Fruit fly (Drosophila melanogaster) whole organism, embryonic: Measurements from ENCODE around the gene Jarid2.

ENCODE experiments used
- Atf-2 ChIP-seq: fragments of 200-800 bp; sonication (Bioruptor generic); optimal IDR thresholded peaks from 2 replicates; lab custom pipeline; 2016; ENCODE audit warnings: missing biosample characterization, missing genetic modification characterization
- Bgb ChIP-seq: fragments of 200-800 bp; sonication (Bioruptor generic); IDR thresholded peaks from 2 replicates; pipeline ENCODE4 v1.3.6; 2022; ENCODE audit warnings: missing biosample characterization, missing genetic modification characterization; ENCODE audit not compliant: partially characterized antibody
- CG11456 ChIP-seq: fragments of 200-800 bp; sonication (Bioruptor generic); IDR thresholded peaks from 3 replicates; pipeline ENCODE4 v1.3.6; 2022; ENCODE audit warnings: missing biosample characterization, missing genetic modification characterization
- CG12219 ChIP-seq: fragments of 200-800 bp; sonication (Bioruptor generic); optimal IDR thresholded peaks from 3 replicates; lab custom pipeline; 2018; ENCODE audit warnings: missing biosample characterization, mild to moderate bottlenecking, missing genetic modification characterization
- CG1233 ChIP-seq: fragments of 200-800 bp; sonication (Bioruptor generic); optimal IDR thresholded peaks from 4 replicates; lab custom pipeline; 2018; ENCODE audit warnings: missing biosample characterization, mild to moderate bottlenecking, missing genetic modification characterization
- CG12769 ChIP-seq: fragments of 200-800 bp; sonication (Bioruptor generic); optimal IDR thresholded peaks from 2 replicates; lab custom pipeline; 2019; ENCODE audit warnings: missing biosample characterization, mild to moderate bottlenecking, missing genetic modification characterization, moderate library complexity
- CG14965 ChIP-seq: fragments of 200-800 bp; sonication (Bioruptor generic); optimal IDR thresholded peaks from 2 replicates; lab custom pipeline; 2016; ENCODE audit warnings: missing biosample characterization, missing genetic modification characterization, borderline replicate concordance
- CG15696 ChIP-seq: fragments of 200-800 bp; sonication (Bioruptor generic); optimal IDR thresholded peaks from 2 replicates; lab custom pipeline; 2019; ENCODE audit warnings: missing biosample characterization, mild to moderate bottlenecking, missing genetic modification characterization, moderate library complexity
- CG1602 ChIP-seq: fragments of 200-800 bp; sonication (Bioruptor generic); optimal IDR thresholded peaks from 3 replicates; lab custom pipeline; 2016; ENCODE audit warnings: missing biosample characterization, missing genetic modification characterization
- CG18476 ChIP-seq: fragments of 200-800 bp; sonication (Bioruptor generic); optimal IDR thresholded peaks from 2 replicates; lab custom pipeline; 2016; ENCODE audit warnings: missing biosample characterization, mild to moderate bottlenecking, missing genetic modification characterization
- CG34376 ChIP-seq: fragments of 200-800 bp; sonication (Bioruptor generic); optimal IDR thresholded peaks from 2 replicates; lab custom pipeline; 2018; ENCODE audit warnings: missing biosample characterization, mild to moderate bottlenecking, missing genetic modification characterization
- CG34422 ChIP-seq: fragments of 200-800 bp; sonication (Bioruptor generic); IDR thresholded peaks from 3 replicates; pipeline ENCODE4 v1.3.6; 2022; ENCODE audit warnings: missing biosample characterization, missing genetic modification characterization
- CG4360 ChIP-seq: fragments of 200-800 bp; sonication (Bioruptor generic); IDR thresholded peaks from 2 replicates; pipeline ENCODE4 v1.3.6; 2022; ENCODE audit warnings: missing biosample characterization, missing genetic modification characterization
- CG4404 ChIP-seq: fragments of 200-800 bp; sonication (Bioruptor generic); IDR thresholded peaks from 2 replicates; pipeline ENCODE4 v1.3.6; 2022; ENCODE audit warnings: missing biosample characterization, missing genetic modification characterization
- CG6791 ChIP-seq: fragments of 200-800 bp; sonication (Bioruptor generic); IDR thresholded peaks from 3 replicates; pipeline ENCODE4 v1.3.6; 2022; ENCODE audit warnings: missing biosample characterization, missing genetic modification characterization; ENCODE audit not compliant: partially characterized antibody
- CG7963 ChIP-seq: fragments of 200-800 bp; sonication (Bioruptor generic); IDR thresholded peaks from 3 replicates; pipeline ENCODE4 v1.3.6; 2022; ENCODE audit warnings: missing biosample characterization, missing genetic modification characterization; ENCODE audit not compliant: partially characterized antibody
- CG8478 ChIP-seq: fragments of >200 bp; optimal IDR thresholded peaks from 2 replicates; lab custom pipeline; 2018
- Dip2 ChIP-seq: fragments of 200-800 bp; sonication (Bioruptor generic); IDR thresholded peaks from 2 replicates; pipeline ENCODE4 v1.3.6; 2022; ENCODE audit warnings: missing biosample characterization, missing genetic modification characterization
- Drgx ChIP-seq: fragments of 200-800 bp; sonication (Bioruptor generic); IDR thresholded peaks from 2 replicates; pipeline ENCODE4 v1.3.6; 2022; ENCODE audit warnings: missing biosample characterization, missing genetic modification characterization
- Gsc ChIP-seq: fragments of 200-800 bp; sonication (Bioruptor generic); IDR thresholded peaks from 2 replicates; pipeline ENCODE4 v1.3.6; 2022; ENCODE audit warnings: missing biosample characterization, missing genetic modification characterization
- Hsf ChIP-seq: fragments of 200-800 bp; sonication (Bioruptor generic); optimal IDR thresholded peaks from 3 replicates; lab custom pipeline; 2016; ENCODE audit warnings: missing biosample characterization, missing genetic modification characterization
- NC2β ChIP-seq: fragments of 200-800 bp; sonication (Bioruptor generic); optimal IDR thresholded peaks from 2 replicates; lab custom pipeline; 2016; ENCODE audit warnings: missing biosample characterization, missing genetic modification characterization
- NK7.1 ChIP-seq: fragments of 200-800 bp; sonication (Bioruptor generic); optimal IDR thresholded peaks from 3 replicates; lab custom pipeline; 2016; ENCODE audit warnings: missing biosample characterization, missing genetic modification characterization
- Ptx1 ChIP-seq: fragments of 200-800 bp; sonication (Bioruptor generic); IDR thresholded peaks from 2 replicates; pipeline ENCODE4 v1.3.6; 2022; ENCODE audit warnings: missing biosample characterization, missing genetic modification characterization
- Sin3A ChIP-seq: fragments of >200 bp; optimal IDR thresholded peaks from 2 replicates; lab custom pipeline; 2018
- Trl ChIP-seq, 3 experiments: fragments of >200 bp in 2 of 3; fragments of 200-800 bp in 1 of 3; sonication (Bioruptor generic) in 1 of 3; optimal IDR thresholded peaks; 2 replicates in 1 of 3; 3 replicates in 2 of 3; lab custom pipeline; 2016 to 2017; ENCODE audit warnings: missing biosample characterization in 1 of 3, missing genetic modification characterization in 1 of 3
- abd-A ChIP-seq: fragments of 200-800 bp; sonication (Bioruptor generic); optimal IDR thresholded peaks from 3 replicates; lab custom pipeline; 2019; ENCODE audit warnings: missing biosample characterization, mild to moderate bottlenecking, missing genetic modification characterization, moderate library complexity
- ac ChIP-seq: fragments of 200-800 bp; sonication (Bioruptor generic); optimal IDR thresholded peaks from 3 replicates; lab custom pipeline; 2017; ENCODE audit warnings: missing biosample characterization, mild to moderate bottlenecking, missing genetic modification characterization
- ap ChIP-seq: fragments of 200-800 bp; sonication (Bioruptor generic); IDR thresholded peaks from 2 replicates; pipeline ENCODE4 v1.3.6; 2022; ENCODE audit warnings: missing biosample characterization, missing genetic modification characterization
- ara ChIP-seq: fragments of 200-800 bp; sonication (Bioruptor generic); IDR thresholded peaks from 2 replicates; pipeline ENCODE4 v1.3.6; 2022; ENCODE audit warnings: missing biosample characterization, missing genetic modification characterization
- br ChIP-seq: fragments of >200 bp; optimal IDR thresholded peaks from 2 replicates; lab custom pipeline; 2017
- cad ChIP-seq: fragments of >200 bp; optimal IDR thresholded peaks from 2 replicates; lab custom pipeline; 2017; ENCODE audit warnings: missing biosample characterization, missing genetic modification characterization
- chm ChIP-seq: fragments of 200-800 bp; sonication (Bioruptor generic); IDR thresholded peaks from 2 replicates; pipeline ENCODE4 v1.3.6; 2022; ENCODE audit warnings: missing biosample characterization, missing genetic modification characterization
- disco-r ChIP-seq: fragments of 200-800 bp; sonication (Bioruptor generic); optimal IDR thresholded peaks from 2 replicates; lab custom pipeline; 2016; ENCODE audit warnings: missing biosample characterization, missing genetic modification characterization
- eve ChIP-seq, 2 experiments: fragments of >200 bp; optimal IDR thresholded peaks; 2 replicates each; lab custom pipeline; 2017; ENCODE audit warnings: missing biosample characterization in 2 of 2, missing genetic modification characterization in 2 of 2
- eyg ChIP-seq: fragments of 200-800 bp; sonication (Bioruptor generic); optimal IDR thresholded peaks from 3 replicates; lab custom pipeline; 2016; ENCODE audit warnings: missing biosample characterization, missing genetic modification characterization
- hb ChIP-seq: fragments of 200-800 bp; sonication (Bioruptor generic); IDR thresholded peaks from 3 replicates; pipeline ENCODE4 v1.3.6; 2022; ENCODE audit warnings: missing biosample characterization, missing genetic modification characterization; ENCODE audit not compliant: partially characterized antibody
- insv ChIP-seq, 2 experiments: fragments of 200-800 bp; sonication (Bioruptor generic); optimal IDR thresholded peaks; 3 replicates each; lab custom pipeline; 2016 to 2018; ENCODE audit warnings: missing biosample characterization in 2 of 2, missing genetic modification characterization in 2 of 2
- kah ChIP-seq: fragments of 200-800 bp; sonication (Bioruptor generic); optimal IDR thresholded peaks from 2 replicates; lab custom pipeline; 2018; ENCODE audit warnings: missing biosample characterization, mild to moderate bottlenecking, missing genetic modification characterization
- lbe ChIP-seq: fragments of 200-800 bp; sonication (Bioruptor generic); optimal IDR thresholded peaks from 2 replicates; lab custom pipeline; 2016; ENCODE audit warnings: missing biosample characterization, mild to moderate bottlenecking, missing genetic modification characterization
- lmd ChIP-seq: fragments of 200-800 bp; sonication (Bioruptor generic); IDR thresholded peaks from 2 replicates; pipeline ENCODE4 v1.3.6; 2022; ENCODE audit warnings: missing biosample characterization, missing genetic modification characterization
- otp ChIP-seq: fragments of 200-800 bp; sonication (Bioruptor generic); IDR thresholded peaks from 3 replicates; pipeline ENCODE4, ENCODE4 v1.3.6; 2022; ENCODE audit warnings: missing biosample characterization, missing genetic modification characterization
- pho ChIP-seq: fragments of 200-800 bp; sonication (Bioruptor generic); optimal IDR thresholded peaks from 2 replicates; lab custom pipeline; 2016; ENCODE audit warnings: missing biosample characterization, missing genetic modification characterization
- repo ChIP-seq: fragments of 200-800 bp; sonication (Bioruptor generic); optimal IDR thresholded peaks from 2 replicates; lab custom pipeline; 2016; ENCODE audit warnings: missing biosample characterization, missing genetic modification characterization
- salm ChIP-seq: fragments of 200-800 bp; sonication (Bioruptor generic); optimal IDR thresholded peaks from 2 replicates; lab custom pipeline; 2018; ENCODE audit warnings: missing biosample characterization, mild to moderate bottlenecking, missing genetic modification characterization
- schlank ChIP-seq: fragments of 200-800 bp; sonication (Bioruptor generic); optimal IDR thresholded peaks from 2 replicates; lab custom pipeline; 2018; ENCODE audit warnings: missing biosample characterization, mild to moderate bottlenecking, missing genetic modification characterization
- slou ChIP-seq: fragments of 200-800 bp; sonication (Bioruptor generic); optimal IDR thresholded peaks from 3 replicates; lab custom pipeline; 2016; ENCODE audit warnings: missing biosample characterization, missing genetic modification characterization
- sob ChIP-seq: fragments of 200-800 bp; sonication (Bioruptor generic); IDR thresholded peaks from 2 replicates; pipeline ENCODE4 v1.3.6; 2022; ENCODE audit warnings: missing biosample characterization, missing genetic modification characterization
- stc ChIP-seq: fragments of 200-800 bp; sonication (Bioruptor generic); IDR thresholded peaks from 2 replicates; pipeline ENCODE4 v1.3.6; 2022; ENCODE audit warnings: missing biosample characterization, missing genetic modification characterization
- tgo ChIP-seq: fragments of 200-800 bp; sonication (Bioruptor generic); IDR thresholded peaks from 3 replicates; pipeline ENCODE4 v1.3.6; 2022; ENCODE audit warnings: missing biosample characterization, missing genetic modification characterization
- trem ChIP-seq: fragments of 200-800 bp; optimal IDR thresholded peaks from 3 replicates; lab custom pipeline; 2019; ENCODE audit warnings: missing biosample characterization, mild to moderate bottlenecking, missing genetic modification characterization, moderate library complexity
- yki ChIP-seq: fragments of >200 bp; optimal IDR thresholded peaks from 3 replicates; lab custom pipeline; 2018
- zf30C ChIP-seq: fragments of 200-800 bp; sonication (Bioruptor generic); optimal IDR thresholded peaks from 3 replicates; lab custom pipeline; 2018; ENCODE audit warnings: missing biosample characterization, mild to moderate bottlenecking, missing genetic modification characterization

The Jarid2 gene

dm6 chr3L:9457619-9458092 is 19.2 kb upstream of the Jarid2 start, which contains the start of gene CG3437 (continued):
- TF ChIP-seq slou (GFP tag; lab: Kevin White, UChicago) (peak; percentile 95), CG8478 (lab: Kevin White, UChicago) (no peak), eve (GFP tag; optimal IDR thresholded peaks at IDR 0.05; lab: Kevin White, UChicago) (no peak), chm (GFP tag; lab: Robert Waterston, UW) (peak; percentile 99), salm (tag; lab: Kevin White, UChicago) (peak; percentile 97), ara (GFP tag; lab: Robert Waterston, UW) (peak; percentile 100), lmd (GFP tag; lab: Robert Waterston, UW) (peak; percentile 99), zf30C (GFP tag; lab: Kevin White, UChicago) (peak; percentile 40), hb (GFP tag; lab: Robert Waterston, UW) (no peak), Gsc (GFP tag; lab: Robert Waterston, UW) (peak; percentile 99), CG7963 (no peak), CG34422 (peak; percentile 100), CG12219 (GFP tag; lab: Kevin White, UChicago) (peak; percentile 98), Hsf (peak; percentile 99), CG15696 (peak; percentile 98), abd-A (tag; lab: Kevin White, UChicago) (peak; percentile 87), CG34376 (GFP tag; lab: Kevin White, UChicago) (peak; percentile 99), CG4360 (GFP tag; lab: Robert Waterston, UW) (peak; percentile 91), otp (GFP tag; lab: Robert Waterston, UW) (peak; percentile 99), Drgx (GFP tag; lab: Robert Waterston, UW) (peak; percentile 100), Bgb (GFP tag; lab: Robert Waterston, UW) (no peak), Ptx1 (GFP tag; lab: Robert Waterston, UW) (peak; percentile 100), NK7.1 (GFP tag; lab: Kevin White, UChicago) (peak; percentile 98), insv (GFP tag; optimal IDR thresholded peaks at IDR 0.05; lab: Kevin White, UChicago) (peak; percentile 26 to 81), ap (GFP tag; lab: Robert Waterston, UW) (peak; percentile 99), CG4404 (GFP tag; lab: Robert Waterston, UW) (peak; percentile 99), trem (tag; lab: Kevin White, UChicago) (peak; percentile 84), CG18476 (GFP tag; lab: Kevin White, UChicago) (peak; percentile 98), CG11456 (GFP tag; lab: Robert Waterston, UW) (peak; percentile 99), Dip2 (GFP tag; lab: Robert Waterston, UW) (peak; percentile 79), Sin3A (lab: Kevin White, UChicago) (peak; percentile 49), CG12769 (peak; percentile 99), CG1602 (GFP tag; lab: Kevin White, UChicago) (peak; percentile 99), Atf-2 (GFP tag; lab: Kevin White, UChicago) (peak; percentile 98), lbe (peak; percentile 97), yki (lab: Kevin White, UChicago) (no peak), eyg (GFP tag; lab: Kevin White, UChicago) (peak; percentile 98), cad (GFP tag; lab: Kevin White, UChicago) (no peak), stc (GFP tag; lab: Robert Waterston, UW) (peak; percentile 99), CG6791 (GFP tag; lab: Robert Waterston, UW) (no peak), pho (peak; percentile 98), br (no peak), repo (GFP tag; lab: Kevin White, UChicago) (peak; percentile 98), schlank (peak; percentile 96), CG1233 (GFP tag; lab: Kevin White, UChicago) (peak; percentile 99), kah (GFP tag; lab: Kevin White, UChicago) (peak; percentile 97), CG14965 (GFP tag; lab: Kevin White, UChicago) (peak; percentile 82), Trl (optimal IDR thresholded peaks at IDR 0.05; lab: Kevin White, UChicago) (no peak), Trl (GFP tag; optimal IDR thresholded peaks at IDR 0.05; lab: Kevin White, UChicago) (peak; percentile 99), sob (GFP tag; lab: Robert Waterston, UW) (peak; percentile 99), disco-r (GFP tag; lab: Kevin White, UChicago) (peak; percentile 97), NC2β (GFP tag; lab: Kevin White, UChicago) (peak; percentile 97), ac (peak; percentile 96), tgo (peak; percentile 99)
